Worm (Caenorhabditis elegans) whole organism, L3 larva: ENCODE data around the gene lin-38.

Source experiments
- ceh-82 ChIP-seq: fragments of 150-350 bp; optimal IDR thresholded peaks from 2 replicates; lab custom pipeline; 2014; ENCODE audit warnings: missing biosample characterization, missing genetic modification characterization
- elt-1 ChIP-seq: fragments of 150-350 bp; optimal IDR thresholded peaks from 2 replicates; lab custom pipeline; 2014; ENCODE audit warnings: missing biosample characterization, missing genetic modification characterization
- elt-2 ChIP-seq: sonication (generic microtip); optimal IDR thresholded peaks from 2 replicates; lab custom pipeline; 2016; ENCODE audit warnings: missing genetic modification reagents, mild to moderate bottlenecking, missing genetic modification characterization, missing compliant biosample characterization
- fkh-10 ChIP-seq: sonication (generic microtip); optimal IDR thresholded peaks from 2 replicates; lab custom pipeline; 2017; ENCODE audit warnings: missing biosample characterization, missing genetic modification reagents, missing genetic modification characterization
- fkh-2 ChIP-seq: fragments of 150-350 bp; optimal IDR thresholded peaks from 2 replicates; lab custom pipeline; 2014; ENCODE audit warnings: missing biosample characterization, missing genetic modification reagents, missing genetic modification characterization
- fos-1 ChIP-seq: fragments of 150-350 bp; optimal IDR thresholded peaks from 2 replicates; lab custom pipeline; 2014; ENCODE audit warnings: missing biosample characterization, missing genetic modification characterization
- sea-2 ChIP-seq: fragments of 150-350 bp; sonication (generic microtip); optimal IDR thresholded peaks from 4 replicates; lab custom pipeline; 2014; ENCODE audit warnings: missing biosample characterization, missing genetic modification reagents, missing genetic modification characterization
- tbx-2 ChIP-seq: sonication (generic microtip); optimal IDR thresholded peaks from 2 replicates; lab custom pipeline; 2016; ENCODE audit warnings: mild to moderate bottlenecking, missing genetic modification characterization, missing compliant biosample characterization

The lin-38 gene

DNA sequence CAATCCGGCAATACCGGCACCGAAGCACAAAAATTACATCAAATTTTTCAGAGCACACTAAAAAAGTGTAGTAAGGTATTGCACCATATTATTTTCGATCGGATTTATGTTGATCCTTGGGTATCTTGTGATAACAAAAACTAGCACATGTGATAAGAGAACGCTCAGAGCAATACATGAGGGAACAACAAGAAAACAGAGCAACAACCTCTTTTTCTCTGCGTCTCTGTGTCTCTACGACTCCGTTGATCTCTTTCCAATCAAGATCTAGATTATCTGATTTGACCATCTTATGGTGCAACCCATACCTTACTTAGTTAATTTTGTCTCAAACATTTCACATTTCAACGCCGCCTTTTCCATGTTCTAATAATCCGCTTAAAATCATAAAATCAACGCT lies 56.5 kb downstream of the lin-38 start, which contains the start of gene tag-10:
tag-10 (plus strand) TSS at position 347 of the 400 bp plus-strand sequence.
- no peak for TF ChIP-seq fos-1 (tag; lab: Kevin White, UChicago)
- TF ChIP-seq elt-2 (tag; lab: Kevin White, UChicago), result peak; percentile 30
- no peak for TF ChIP-seq fkh-10 (GFP tag; lab: Kevin White, UChicago)
- no peak for TF ChIP-seq fkh-2 (tag; lab: Kevin White, UChicago)
- peak; percentile 81 for TF ChIP-seq elt-1
- TF ChIP-seq ceh-82 (tag; lab: Kevin White, UChicago), result no peak
- no peak for TF ChIP-seq sea-2 (GFP tag; lab: Kevin White, UChicago)
- no peak for TF ChIP-seq tbx-2
